Fruit fly (Drosophila melanogaster) S2 (cell line): Measurements from ENCODE around the gene Sf3a2.

ENCODE experiments used
- CG8478 ChIP-seq: fragments of >200 bp; optimal IDR thresholded peaks from 2 replicates; lab custom pipeline; 2018
- CTCF ChIP-seq, 2 experiments: fragments of >200 bp; optimal IDR thresholded peaks; 2 replicates each; lab custom pipeline; 2018

DNA sequence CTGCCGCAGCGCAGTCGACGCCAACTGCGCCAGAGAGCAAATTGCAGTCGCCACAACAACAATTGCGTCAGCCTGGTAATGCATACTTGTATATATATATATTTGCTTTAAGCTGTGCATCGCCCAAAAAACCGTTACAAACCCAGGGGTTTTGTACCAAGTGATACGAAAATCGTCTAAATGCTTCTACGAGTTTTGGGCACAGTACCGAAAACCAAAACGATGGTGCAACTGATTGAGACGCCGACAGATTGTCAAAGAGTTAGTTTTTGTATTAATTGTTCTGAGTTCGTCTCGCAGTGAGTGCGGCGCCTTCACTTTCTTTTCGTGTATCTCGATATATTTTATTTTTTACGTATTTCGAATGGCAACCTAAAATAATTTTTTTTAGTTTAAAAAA lies 987 bp upstream of the Sf3a2 start:
- TF ChIP-seq CG8478 (lab: Kevin White, UChicago) (no peak), CTCF (optimal IDR thresholded peaks at IDR 0.05; lab: Kevin White, UChicago) (no peak)
